Worm (Caenorhabditis elegans) whole organism, mixed stage, embryonic: Measurements from ENCODE around the gene F18C5.5.

Experiments used
- bed-3 ChIP-seq: fragments of 200-800 bp; sonication (Bioruptor generic); optimal IDR thresholded peaks from 3 replicates; lab custom pipeline; 2018; ENCODE audit warnings: mild to moderate bottlenecking, missing genetic modification characterization, moderate library complexity, missing compliant biosample characterization
- blmp-1 ChIP-seq: fragments of 150-350 bp; optimal IDR thresholded peaks from 2 replicates; lab custom pipeline; 2014; ENCODE audit warnings: missing biosample characterization, missing genetic modification characterization
- ceh-39 ChIP-seq: fragments of 150-350 bp; optimal IDR thresholded peaks from 2 replicates; lab custom pipeline; 2014; ENCODE audit warnings: missing biosample characterization, missing genetic modification characterization
- ceh-43 ChIP-seq: fragments of 200-800 bp; sonication (Bioruptor generic); optimal IDR thresholded peaks from 2 replicates; lab custom pipeline; 2018; ENCODE audit warnings: mild to moderate bottlenecking, missing genetic modification characterization, moderate library complexity, missing compliant biosample characterization
- ces-1 ChIP-seq: fragments of 150-350 bp; optimal IDR thresholded peaks from 2 replicates; lab custom pipeline; 2014; ENCODE audit warnings: missing biosample characterization, missing genetic modification reagents, missing genetic modification characterization
- cnd-1 ChIP-seq: fragments of 200-800 bp; sonication (Bioruptor generic); optimal IDR thresholded peaks from 2 replicates; lab custom pipeline; 2018; ENCODE audit warnings: mild to moderate bottlenecking, missing genetic modification characterization, missing compliant biosample characterization
- drap-1 ChIP-seq: fragments of 200-800 bp; sonication (Bioruptor generic); optimal IDR thresholded peaks from 3 replicates; lab custom pipeline; 2018; ENCODE audit warnings: mild to moderate bottlenecking, missing genetic modification characterization, missing compliant biosample characterization
- elt-1 ChIP-seq: sonication (generic microtip); optimal IDR thresholded peaks from 2 replicates; lab custom pipeline; 2017; ENCODE audit warnings: missing genetic modification characterization, mild to moderate bottlenecking, missing compliant biosample characterization, antibody characterized with exemption, moderate library complexity, borderline replicate concordance; ENCODE audit not compliant: insufficient read depth
- elt-3 ChIP-seq: fragments of 150-350 bp; optimal IDR thresholded peaks from 2 replicates; lab custom pipeline; 2014; ENCODE audit warnings: missing biosample characterization, missing genetic modification characterization
- ham-2 ChIP-seq: fragments of 200-800 bp; sonication (Bioruptor generic); optimal IDR thresholded peaks from 2 replicates; lab custom pipeline; 2018; ENCODE audit warnings: mild to moderate bottlenecking, missing genetic modification characterization, missing compliant biosample characterization
- hlh-1 ChIP-seq: fragments of 150-350 bp; optimal IDR thresholded peaks from 2 replicates; lab custom pipeline; 2014; ENCODE audit warnings: missing biosample characterization, missing genetic modification reagents, missing genetic modification characterization
- mep-1 ChIP-seq: fragments of 150-350 bp; optimal IDR thresholded peaks from 2 replicates; lab custom pipeline; 2017; ENCODE audit warnings: missing biosample characterization, missing genetic modification reagents, missing genetic modification characterization, inconsistent platforms
- mls-2 ChIP-seq: sonication (generic microtip); optimal IDR thresholded peaks from 2 replicates; lab custom pipeline; 2016; ENCODE audit warnings: mild to moderate bottlenecking, missing genetic modification characterization, moderate library complexity, missing compliant biosample characterization
- nhr-2 ChIP-seq: fragments of 150-350 bp; optimal IDR thresholded peaks from 2 replicates; lab custom pipeline; 2014; ENCODE audit warnings: missing biosample characterization, missing genetic modification characterization
- nhr-28 ChIP-seq: fragments of 150-350 bp; optimal IDR thresholded peaks from 2 replicates; lab custom pipeline; 2014; ENCODE audit warnings: missing biosample characterization, missing genetic modification characterization
- nhr-76 ChIP-seq: sonication (generic microtip); optimal IDR thresholded peaks from 2 replicates; lab custom pipeline; 2017; ENCODE audit warnings: missing biosample characterization, missing genetic modification characterization
- pha-4 ChIP-seq: fragments of 150-350 bp; optimal IDR thresholded peaks from 2 replicates; lab custom pipeline; 2018; ENCODE audit warnings: missing biosample characterization, missing genetic modification reagents, missing genetic modification characterization
- sem-2 ChIP-seq: fragments of 200-800 bp; sonication (Bioruptor generic); optimal IDR thresholded peaks from 2 replicates; lab custom pipeline; 2018; ENCODE audit warnings: mild to moderate bottlenecking, missing genetic modification characterization, missing compliant biosample characterization
- sptf-1 ChIP-seq: sonication (generic microtip); optimal IDR thresholded peaks from 2 replicates; lab custom pipeline; 2017; ENCODE audit warnings: mild to moderate bottlenecking, missing genetic modification characterization, moderate library complexity, missing compliant biosample characterization
- tbx-8 ChIP-seq: fragments of 200-800 bp; sonication (Bioruptor generic); optimal IDR thresholded peaks from 2 replicates; lab custom pipeline; 2018; ENCODE audit warnings: mild to moderate bottlenecking, missing genetic modification characterization, moderate library complexity, missing compliant biosample characterization
- unc-120 ChIP-seq: sonication (generic microtip); optimal IDR thresholded peaks from 2 replicates; lab custom pipeline; 2017; ENCODE audit warnings: missing genetic modification characterization, missing compliant biosample characterization; ENCODE audit not compliant: poor library complexity, severe bottlenecking
- unc-39 ChIP-seq: fragments of 150-350 bp; optimal IDR thresholded peaks from 2 replicates; lab custom pipeline; 2014; ENCODE audit warnings: missing biosample characterization, missing genetic modification characterization
- zip-8 ChIP-seq: fragments of 150-350 bp; optimal IDR thresholded peaks from 2 replicates; lab custom pipeline; 2014; ENCODE audit warnings: missing biosample characterization, missing genetic modification characterization
- ztf-11 ChIP-seq: fragments of 150-350 bp; optimal IDR thresholded peaks from 2 replicates; lab custom pipeline; 2014; ENCODE audit warnings: missing biosample characterization, missing genetic modification characterization

The F18C5.5 gene

DNA sequence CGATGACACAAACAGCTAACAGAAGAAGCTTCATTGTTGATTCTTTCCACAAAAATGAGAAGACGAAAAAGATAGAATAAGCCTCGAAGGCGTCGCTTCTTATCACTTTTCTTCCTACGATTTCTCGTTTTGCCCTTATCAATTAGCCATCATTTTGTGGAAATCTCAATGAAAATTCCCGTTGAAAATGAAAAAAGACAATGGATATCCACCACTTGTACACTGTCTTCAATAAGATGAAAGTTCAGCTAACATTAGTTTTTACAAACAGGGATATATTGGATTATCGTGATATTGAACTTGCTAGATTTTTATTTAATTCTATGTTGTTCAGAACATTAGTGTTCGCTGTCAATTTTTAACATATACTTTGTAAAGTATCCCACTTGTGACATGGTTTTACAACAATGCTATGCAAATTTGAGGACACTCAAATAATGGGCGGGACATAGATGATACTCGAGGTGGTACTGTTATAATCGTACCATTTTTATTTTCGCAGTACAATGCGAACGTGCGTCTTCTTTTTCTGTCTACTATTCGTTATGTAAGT is at the start of gene F18C5.5, which contains the start of gene F18C5.9:
F18C5.5 (minus strand) TSS at position 101 of the 553 bp plus-strand sequence.
F18C5.9 (plus strand) TSS at position 503 of the 553 bp plus-strand sequence.
- TF ChIP-seq blmp-1 (tag; lab: Kevin White, UChicago) = no peak
- no peak for TF ChIP-seq pha-4 (tag; lab: Kevin White, UChicago)
- no peak for TF ChIP-seq ham-2 (GFP tag; lab: Kevin White, UChicago)

ce11 chrII:6616135-6616534 is 49.6 kb upstream of the F18C5.5 start:
- no peak for TF ChIP-seq elt-3 (tag; lab: Kevin White, UChicago)
- TF ChIP-seq sem-2 = no peak
- no peak for TF ChIP-seq nhr-2 (tag; lab: Kevin White, UChicago)
- TF ChIP-seq mep-1 = no peak
- no peak for TF ChIP-seq nhr-76 (tag; lab: Kevin White, UChicago)
- no peak for TF ChIP-seq drap-1 (GFP tag; lab: Kevin White, UChicago)
- TF ChIP-seq ceh-43 (GFP tag; lab: Kevin White, UChicago) = no peak
- no peak for TF ChIP-seq zip-8
- TF ChIP-seq ham-2 (GFP tag; lab: Kevin White, UChicago) = no peak

- TF ChIP-seq mep-1 = no peak
Measured at ce11 chrII:6615232-6616029, 48.9 kb upstream of the F18C5.5 start.

DNA sequence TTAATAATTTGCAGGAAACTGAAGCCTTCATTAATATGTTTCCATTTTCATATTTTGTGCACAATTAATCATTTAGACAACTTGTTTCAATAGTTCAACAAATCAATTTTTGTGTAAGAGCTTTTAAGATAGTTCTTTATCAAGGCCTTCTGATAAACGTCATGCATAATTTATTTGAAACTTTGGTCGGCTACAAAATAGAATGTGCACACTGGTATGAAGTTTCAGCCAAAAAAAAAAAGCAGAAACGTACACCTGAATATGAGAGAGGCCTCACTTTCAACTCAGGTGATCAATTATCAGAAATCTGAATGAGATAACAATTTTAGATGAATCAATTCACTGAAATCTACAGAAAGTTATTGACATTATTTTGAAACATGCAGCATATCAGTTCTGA is 48.0 kb upstream of the F18C5.5 start:
- TF ChIP-seq nhr-76 (tag; lab: Kevin White, UChicago) = no peak
- TF ChIP-seq tbx-8 = no peak
- TF ChIP-seq drap-1 (GFP tag; lab: Kevin White, UChicago) = no peak
- TF ChIP-seq ces-1 = no peak
- TF ChIP-seq, all 35 proteins: peak for 0

DNA sequence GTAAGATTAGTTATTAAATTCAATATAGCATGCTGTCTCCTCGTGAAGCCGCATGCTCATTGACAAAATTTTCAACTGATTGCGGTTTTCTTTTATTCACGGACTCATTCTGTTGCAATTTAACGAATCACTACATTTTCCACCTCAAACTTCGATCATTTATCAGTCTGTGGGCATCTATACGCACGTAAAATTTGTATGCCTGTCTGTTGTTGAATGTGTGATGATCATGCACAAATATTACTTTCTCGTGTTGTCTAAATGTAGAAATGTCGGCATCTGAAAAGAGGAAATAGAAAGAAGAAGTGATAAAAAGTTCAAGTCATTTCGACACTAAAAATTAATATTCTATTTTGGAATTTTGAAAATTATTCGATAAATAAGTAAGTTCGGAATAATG is 46.0 kb upstream of the F18C5.5 start:
- TF ChIP-seq elt-3 (tag; lab: Kevin White, UChicago) = no peak
- TF ChIP-seq hlh-1 (tag; lab: Kevin White, UChicago) = no peak
- TF ChIP-seq ces-1 = no peak
- TF ChIP-seq nhr-2 (tag; lab: Kevin White, UChicago) = no peak
- TF ChIP-seq mls-2 (tag; lab: Kevin White, UChicago) = no peak
- TF ChIP-seq bed-3 (GFP tag; lab: Kevin White, UChicago) = no peak
- TF ChIP-seq sptf-1 (tag; lab: Kevin White, UChicago) = no peak
- TF ChIP-seq mep-1 = no peak
- TF ChIP-seq ceh-43 (GFP tag; lab: Kevin White, UChicago) = no peak
- TF ChIP-seq, all 35 proteins: peak for 0

ce11 chrII:6610262-6610661 is 43.7 kb upstream of the F18C5.5 start:
- TF ChIP-seq zip-8 = no peak
- TF ChIP-seq elt-1 = peak; percentile 4
- TF ChIP-seq mep-1 = no peak
- no peak for TF ChIP-seq nhr-76 (tag; lab: Kevin White, UChicago)
- TF ChIP-seq pha-4 (tag; lab: Kevin White, UChicago) = no peak
- no peak for TF ChIP-seq nhr-28 (tag; lab: Kevin White, UChicago)
- TF ChIP-seq ztf-11 = no peak
- no peak for TF ChIP-seq unc-39 (tag; lab: Kevin White, UChicago)
- TF ChIP-seq cnd-1 (tag; lab: Kevin White, UChicago) = no peak

DNA sequence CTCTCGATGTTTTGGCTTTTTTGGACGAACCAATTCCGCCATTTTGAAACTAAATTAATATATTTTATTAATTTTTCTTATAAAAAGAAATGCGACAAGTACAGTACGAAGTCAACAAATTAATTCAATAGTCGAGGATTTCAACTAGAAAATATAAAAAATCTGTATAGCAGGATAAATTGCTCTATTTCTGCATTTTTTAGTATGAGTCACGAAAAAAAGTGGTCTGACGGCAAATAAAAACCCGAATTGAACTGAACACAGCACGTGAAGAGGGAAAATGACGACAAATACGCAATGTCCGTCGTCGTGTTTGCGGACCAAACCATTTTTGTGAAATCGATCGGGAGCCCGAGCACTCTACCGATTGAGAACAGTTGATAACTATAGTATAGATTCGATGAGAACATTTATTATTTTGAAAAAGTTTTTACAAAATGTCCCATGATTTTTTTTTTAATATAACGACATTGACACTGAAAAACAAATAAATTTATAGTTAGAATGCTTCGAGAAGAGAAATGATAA is 42.9 kb upstream of the F18C5.5 start, which contains the start of gene epg-5:
epg-5 (minus strand) TSS at position 51 of the 528 bp plus-strand sequence.
- peak; percentile 67 for TF ChIP-seq unc-120 (tag; lab: Kevin White, UChicago)
- no peak for TF ChIP-seq ceh-39 (tag; lab: Kevin White, UChicago)
